Fruit fly (Drosophila melanogaster): ENCODE data around the gene aop.

aop gene

dm6 chr2L:2189100-2189499 is 10.5 kb upstream of the aop start (continued):
- TF ChIP-seq CG1621 (tag; optimal IDR thresholded peaks at IDR 0.05) (peak; percentile 37), CG31627 (GFP tag; optimal IDR thresholded peaks at IDR 0.05) (peak; percentile 90), Hr39 (GFP tag; optimal IDR thresholded peaks at IDR 0.05) (peak; percentile 89), vri (GFP tag; optimal IDR thresholded peaks at IDR 0.05) (peak; percentile 60), dsx (GFP tag; optimal IDR thresholded peaks at IDR 0.05; ENCODE audit: poor library complexity, severe bottlenecking) (peak; percentile 35), CG3919 (GFP tag; optimal IDR thresholded peaks at IDR 0.05) (peak; percentile 81), OdsH (GFP tag; optimal IDR thresholded peaks at IDR 0.05) (peak; percentile 73), cyc (GFP tag; optimal IDR thresholded peaks at IDR 0.05) (peak; percentile 91), CG6854 (GFP tag; optimal IDR thresholded peaks at IDR 0.05) (peak; percentile 68), CG6808 (GFP tag; optimal IDR thresholded peaks at IDR 0.05) (no peak), svp (GFP tag) (peak; percentile 92), lz (GFP tag; optimal IDR thresholded peaks at IDR 0.05) (peak; percentile 88), CG4318 (GFP tag; optimal IDR thresholded peaks at IDR 0.05) (peak; percentile 42), CG6163 (GFP tag; IDR thresholded peaks at IDR 0.05) (peak; percentile 80), ss (GFP tag; optimal IDR thresholded peaks at IDR 0.05) (no peak), CG11762 (GFP tag; optimal IDR thresholded peaks at IDR 0.05; ENCODE audit: insufficient read depth) (peak; percentile 46), fkh (GFP tag; optimal IDR thresholded peaks at IDR 0.05) (no peak), Lpt (GFP tag; optimal IDR thresholded peaks at IDR 0.05) (peak; percentile 43), topi (GFP tag; optimal IDR thresholded peaks at IDR 0.05) (peak; percentile 88), Met (GFP tag; optimal IDR thresholded peaks at IDR 0.05) (peak; percentile 90), Smox (GFP tag; optimal IDR thresholded peaks at IDR 0.05) (peak; percentile 84), CG10631 (GFP tag; optimal IDR thresholded peaks at IDR 0.05) (peak; percentile 68), CG34406 (GFP tag; optimal IDR thresholded peaks at IDR 0.05) (peak; percentile 56), Sox14 (GFP tag; optimal IDR thresholded peaks at IDR 0.05) (peak; percentile 81), esn (GFP tag; optimal IDR thresholded peaks at IDR 0.05) (peak; percentile 88), Gug (GFP tag; IDR thresholded peaks at IDR 0.05) (no peak), CG6792 (GFP tag; optimal IDR thresholded peaks at IDR 0.05) (peak; percentile 78), net (GFP tag; optimal IDR thresholded peaks at IDR 0.05) (peak; percentile 69), CG9139 (GFP tag; optimal IDR thresholded peaks at IDR 0.05) (no peak), pdm3 (GFP tag; optimal IDR thresholded peaks at IDR 0.05) (peak; percentile 70), fd85E (GFP tag; optimal IDR thresholded peaks at IDR 0.05) (no peak), fd59A (GFP tag; optimal IDR thresholded peaks at IDR 0.05) (no peak), salr (GFP tag; optimal IDR thresholded peaks at IDR 0.05) (peak; percentile 12 to 35), Sox102F (GFP tag; optimal IDR thresholded peaks at IDR 0.05) (peak; percentile 84)

- TF ChIP-seq CG6163 (GFP tag; IDR thresholded peaks at IDR 0.05) (no peak), CG16779 (tag; optimal IDR thresholded peaks at IDR 0.05) (no peak), svp (GFP tag) (no peak), CG11762 (GFP tag; optimal IDR thresholded peaks at IDR 0.05; ENCODE audit: insufficient read depth) (no peak), Gug (GFP tag; IDR thresholded peaks at IDR 0.05) (no peak), Met (GFP tag; optimal IDR thresholded peaks at IDR 0.05) (no peak), dac (GFP tag; optimal IDR thresholded peaks at IDR 0.05) (no peak), achi (GFP tag; optimal IDR thresholded peaks at IDR 0.05) (no peak), CG6854 (GFP tag; optimal IDR thresholded peaks at IDR 0.05) (no peak), Ets96B (tag; optimal IDR thresholded peaks at IDR 0.05) (no peak), vri (GFP tag; optimal IDR thresholded peaks at IDR 0.05) (no peak), CG6792 (GFP tag; optimal IDR thresholded peaks at IDR 0.05) (no peak), topi (GFP tag; optimal IDR thresholded peaks at IDR 0.05) (no peak), CG3919 (GFP tag; optimal IDR thresholded peaks at IDR 0.05) (no peak)
These were observed 8.9 kb upstream of the aop start for dm6 chr2L:2187411-2187810.

dm6 chr2L:2185373-2185772 is 6.8 kb upstream of the aop start:
- TF ChIP-seq dac (GFP tag; optimal IDR thresholded peaks at IDR 0.05) (peak; percentile 47), ss (GFP tag; optimal IDR thresholded peaks at IDR 0.05) (no peak), CG11902 (GFP tag; optimal IDR thresholded peaks at IDR 0.05) (peak; percentile 33), CG32006 (GFP tag; optimal IDR thresholded peaks at IDR 0.05) (peak; percentile 87), CG15336 (GFP tag; IDR thresholded peaks at IDR 0.05) (peak; percentile 45; the same call in 1 of the 2 replicates), pdm3 (GFP tag; optimal IDR thresholded peaks at IDR 0.05) (peak; percentile 48), CG8119 (GFP tag; IDR thresholded peaks at IDR 0.05) (peak; percentile 69), Ets96B (tag; optimal IDR thresholded peaks at IDR 0.05) (no peak), Smox (GFP tag; optimal IDR thresholded peaks at IDR 0.05) (peak; percentile 49), CG34406 (GFP tag; optimal IDR thresholded peaks at IDR 0.05) (peak; percentile 53), Lpt (GFP tag; optimal IDR thresholded peaks at IDR 0.05) (no peak), CG3032 (tag; optimal IDR thresholded peaks at IDR 0.05) (no peak), Eip93F (GFP tag; optimal IDR thresholded peaks at IDR 0.05) (no peak), Eip78C (GFP tag) (peak; percentile 87), fd85E (GFP tag; optimal IDR thresholded peaks at IDR 0.05) (no peak), CG10669 (GFP tag; optimal IDR thresholded peaks at IDR 0.05) (no peak), OdsH (GFP tag; optimal IDR thresholded peaks at IDR 0.05) (peak; percentile 64), CG11294 (GFP tag; IDR thresholded peaks at IDR 0.05) (0 out of 2 replicates have a peak, but pooled peaks have one; percentile 27), fd59A (GFP tag; optimal IDR thresholded peaks at IDR 0.05) (no peak)
